Fruit fly (Drosophila melanogaster): ENCODE results near the gene Plp.

dm6 chr3L:15053251-15053650 lies 41.3 kb downstream of the Plp start, which contains the start of gene CG43680:
- TF ChIP-seq EcR (GFP tag; optimal IDR thresholded peaks at IDR 0.05) (no peak), CG32121 (GFP tag; IDR thresholded peaks at IDR 0.05) (no peak), CG9948 (tag; optimal IDR thresholded peaks at IDR 0.05) (no peak), Snoo (tag; optimal IDR thresholded peaks at IDR 0.05) (no peak), CG15710 (tag; optimal IDR thresholded peaks at IDR 0.05) (no peak), CG4496 (GFP tag; IDR thresholded peaks at IDR 0.05) (no peak), CG8301 (tag; optimal IDR thresholded peaks at IDR 0.05) (no peak), CG12605 (GFP tag; IDR thresholded peaks at IDR 0.05) (no peak), fd96Ca (GFP tag; IDR thresholded peaks at IDR 0.05) (no peak), D1 (tag; optimal IDR thresholded peaks at IDR 0.05) (no peak), CG34367 (tag; optimal IDR thresholded peaks at IDR 0.05) (no peak), Ets98B (GFP tag; IDR thresholded peaks at IDR 0.05) (no peak)
